Fruit fly (Drosophila melanogaster) whole organism, prepupa: ENCODE data around the gene path.

Source experiments
- Blimp-1 ChIP-seq: fragments of 200-800 bp; sonication (Bioruptor generic); optimal IDR thresholded peaks from 3 replicates; lab custom pipeline; 2017; ENCODE audit warnings: missing biosample characterization, missing genetic modification characterization, mild to moderate bottlenecking, moderate library complexity, missing genetic modification reagents
- CG10631 ChIP-seq: fragments of 200-800 bp; sonication (Bioruptor generic); optimal IDR thresholded peaks from 2 replicates; lab custom pipeline; 2016; ENCODE audit warnings: missing biosample characterization, missing genetic modification characterization
- CG10669 ChIP-seq: fragments of 200-800 bp; sonication (Bioruptor generic); optimal IDR thresholded peaks from 3 replicates; lab custom pipeline; 2018; ENCODE audit warnings: missing biosample characterization, mild to moderate bottlenecking, missing genetic modification characterization, moderate library complexity
- CG11762 ChIP-seq: fragments of 200-800 bp; sonication (Bioruptor generic); optimal IDR thresholded peaks from 3 replicates; lab custom pipeline; 2016; ENCODE audit warnings: missing biosample characterization, missing genetic modification characterization; ENCODE audit not compliant: insufficient read depth
- CG11902 ChIP-seq: fragments of 200-800 bp; sonication (Bioruptor generic); optimal IDR thresholded peaks from 3 replicates; lab custom pipeline; 2016; ENCODE audit warnings: missing biosample characterization, missing genetic modification characterization
- CG15336 ChIP-seq: fragments of 200-800 bp; sonication (Bioruptor generic); IDR thresholded peaks from 2 replicates; pipeline ENCODE4 v1.3.6; 2022; ENCODE audit warnings: missing biosample characterization, missing genetic modification characterization
- CG1621 ChIP-seq: fragments of 200-800 bp; sonication (Bioruptor generic); optimal IDR thresholded peaks from 3 replicates; lab custom pipeline; 2018; ENCODE audit warnings: missing biosample characterization, mild to moderate bottlenecking, missing genetic modification characterization
- CG16779 ChIP-seq: fragments of 200-800 bp; sonication (Bioruptor generic); optimal IDR thresholded peaks from 3 replicates; lab custom pipeline; 2017; ENCODE audit warnings: missing biosample characterization, mild to moderate bottlenecking, missing genetic modification characterization
- CG3032 ChIP-seq: fragments of 200-800 bp; optimal IDR thresholded peaks from 2 replicates; lab custom pipeline; 2019; ENCODE audit warnings: missing biosample characterization, mild to moderate bottlenecking, missing genetic modification characterization, moderate library complexity
- CG3919 ChIP-seq: fragments of 200-800 bp; sonication (Bioruptor generic); optimal IDR thresholded peaks from 3 replicates; lab custom pipeline; 2016; ENCODE audit warnings: missing biosample characterization, missing genetic modification characterization
- CG4318 ChIP-seq: fragments of 200-800 bp; sonication (Bioruptor generic); optimal IDR thresholded peaks from 3 replicates; lab custom pipeline; 2017; ENCODE audit warnings: missing biosample characterization, mild to moderate bottlenecking, missing genetic modification characterization
- CG6276 ChIP-seq: fragments of 200-800 bp; sonication (Bioruptor generic); optimal IDR thresholded peaks from 2 replicates; lab custom pipeline; 2017; ENCODE audit warnings: missing biosample characterization, mild to moderate bottlenecking, missing genetic modification characterization
- CG6792 ChIP-seq: fragments of 200-800 bp; sonication (Bioruptor generic); optimal IDR thresholded peaks from 3 replicates; lab custom pipeline; 2016; ENCODE audit warnings: missing biosample characterization, missing genetic modification characterization
- CG6808 ChIP-seq: fragments of 200-800 bp; sonication (Bioruptor generic); optimal IDR thresholded peaks from 3 replicates; lab custom pipeline; 2017; ENCODE audit warnings: missing biosample characterization, missing genetic modification characterization, mild to moderate bottlenecking, moderate library complexity, missing genetic modification reagents
- CG6854 ChIP-seq: fragments of 200-800 bp; sonication (Bioruptor generic); optimal IDR thresholded peaks from 2 replicates; lab custom pipeline; 2017; ENCODE audit warnings: missing biosample characterization, mild to moderate bottlenecking, missing genetic modification characterization
- CG7368 ChIP-seq: fragments of 200-800 bp; sonication (Bioruptor generic); optimal IDR thresholded peaks from 3 replicates; lab custom pipeline; 2016; ENCODE audit warnings: missing biosample characterization, missing genetic modification characterization
- CG8119 ChIP-seq: fragments of 200-800 bp; sonication (Bioruptor generic); IDR thresholded peaks from 3 replicates; pipeline ENCODE4 v1.3.6; 2022; ENCODE audit warnings: missing biosample characterization, missing genetic modification characterization
- CG8632 ChIP-seq: fragments of 200-800 bp; sonication (Bioruptor generic); optimal IDR thresholded peaks from 3 replicates; lab custom pipeline; 2016; ENCODE audit warnings: missing biosample characterization, missing genetic modification characterization
- Eip75B ChIP-seq: fragments of 200-800 bp; sonication (Bioruptor generic); optimal IDR thresholded peaks from 3 replicates; lab custom pipeline; 2016; ENCODE audit warnings: missing biosample characterization, missing genetic modification characterization
- Eip78C ChIP-seq: fragments of 200-800 bp; sonication (Bioruptor generic); peaks from one replicate; lab custom pipeline; 2016; ENCODE audit warnings: missing biosample characterization, missing genetic modification characterization
- Ets96B ChIP-seq: fragments of 200-800 bp; optimal IDR thresholded peaks from 2 replicates; lab custom pipeline; 2019; ENCODE audit warnings: missing biosample characterization, mild to moderate bottlenecking, missing genetic modification characterization, moderate library complexity
- Gug ChIP-seq: fragments of 200-800 bp; sonication (Bioruptor generic); IDR thresholded peaks from 2 replicates; pipeline ENCODE4 v1.3.6; 2022; ENCODE audit warnings: missing biosample characterization, missing genetic modification characterization
- Hr39 ChIP-seq: fragments of 200-800 bp; sonication (Bioruptor generic); optimal IDR thresholded peaks from 2 replicates; lab custom pipeline; 2016; ENCODE audit warnings: missing biosample characterization, missing genetic modification characterization
- Hr4 ChIP-seq: fragments of 200-800 bp; sonication (Bioruptor generic); optimal IDR thresholded peaks from 3 replicates; lab custom pipeline; 2016; ENCODE audit warnings: missing biosample characterization, missing genetic modification characterization
- Lpt ChIP-seq: fragments of 200-800 bp; sonication (Bioruptor generic); optimal IDR thresholded peaks from 3 replicates; lab custom pipeline; 2016; ENCODE audit warnings: missing biosample characterization, missing genetic modification characterization
- Met ChIP-seq: fragments of 200-800 bp; sonication (Bioruptor generic); optimal IDR thresholded peaks from 3 replicates; lab custom pipeline; 2016; ENCODE audit warnings: missing biosample characterization, missing genetic modification characterization
- OdsH ChIP-seq: fragments of 200-800 bp; sonication (Bioruptor generic); optimal IDR thresholded peaks from 3 replicates; lab custom pipeline; 2016; ENCODE audit warnings: missing biosample characterization, missing genetic modification characterization
- Smox ChIP-seq: fragments of 200-800 bp; sonication (Bioruptor generic); optimal IDR thresholded peaks from 3 replicates; lab custom pipeline; 2016; ENCODE audit warnings: missing biosample characterization, missing genetic modification characterization
- Sox102F ChIP-seq: fragments of 200-800 bp; sonication (Bioruptor generic); optimal IDR thresholded peaks from 2 replicates; lab custom pipeline; 2016; ENCODE audit warnings: missing biosample characterization, mild to moderate bottlenecking, missing genetic modification characterization
- Sox14 ChIP-seq: fragments of 200-800 bp; sonication (Bioruptor generic); optimal IDR thresholded peaks from 3 replicates; lab custom pipeline; 2016; ENCODE audit warnings: missing biosample characterization, missing genetic modification characterization
- Sox15 ChIP-seq: fragments of 200-800 bp; sonication (Bioruptor generic); optimal IDR thresholded peaks from 3 replicates; lab custom pipeline; 2016; ENCODE audit warnings: missing biosample characterization, missing genetic modification characterization
- achi ChIP-seq: fragments of 200-800 bp; sonication (Bioruptor generic); optimal IDR thresholded peaks from 3 replicates; lab custom pipeline; 2016; ENCODE audit warnings: missing biosample characterization, missing genetic modification characterization
- acj6 ChIP-seq: fragments of 200-800 bp; sonication (Bioruptor generic); optimal IDR thresholded peaks from 3 replicates; lab custom pipeline; 2016; ENCODE audit warnings: missing biosample characterization, missing genetic modification characterization
- dac ChIP-seq: fragments of 200-800 bp; sonication (Bioruptor generic); optimal IDR thresholded peaks from 2 replicates; lab custom pipeline; 2017; ENCODE audit warnings: missing biosample characterization, mild to moderate bottlenecking, missing genetic modification characterization
- dsx ChIP-seq: fragments of 200-800 bp; optimal IDR thresholded peaks from 3 replicates; lab custom pipeline; 2019; ENCODE audit warnings: missing biosample characterization, mild to moderate bottlenecking, missing genetic modification characterization, moderate library complexity; ENCODE audit not compliant: poor library complexity, severe bottlenecking
- eg ChIP-seq: fragments of 200-800 bp; sonication (Bioruptor generic); IDR thresholded peaks from 3 replicates; pipeline ENCODE4 v1.3.6; 2022; ENCODE audit warnings: missing biosample characterization, missing genetic modification characterization
- fd85E ChIP-seq: fragments of 200-800 bp; sonication (Bioruptor generic); optimal IDR thresholded peaks from 3 replicates; lab custom pipeline; 2016; ENCODE audit warnings: missing biosample characterization, missing genetic modification characterization
- fkh ChIP-seq: fragments of 200-800 bp; sonication (Bioruptor generic); optimal IDR thresholded peaks from 3 replicates; lab custom pipeline; 2017; ENCODE audit warnings: missing biosample characterization, mild to moderate bottlenecking, missing genetic modification characterization, moderate library complexity
- net ChIP-seq: fragments of 200-800 bp; sonication (Bioruptor generic); optimal IDR thresholded peaks from 3 replicates; lab custom pipeline; 2016; ENCODE audit warnings: missing biosample characterization, missing genetic modification characterization
- pdm3 ChIP-seq: fragments of 200-800 bp; sonication (Bioruptor generic); optimal IDR thresholded peaks from 3 replicates; lab custom pipeline; 2016; ENCODE audit warnings: missing biosample characterization, missing genetic modification characterization
- salr ChIP-seq, 2 experiments: fragments of 200-800 bp; sonication (Bioruptor generic); optimal IDR thresholded peaks; 3 replicates each; lab custom pipeline; 2016 to 2018; ENCODE audit warnings: missing biosample characterization in 2 of 2, missing genetic modification characterization in 2 of 2, mild to moderate bottlenecking in 1 of 2
- ss ChIP-seq, 2 experiments: fragments of 200-800 bp; sonication (Bioruptor generic); optimal IDR thresholded peaks; 2 replicates in 1 of 2; 3 replicates in 1 of 2; lab custom pipeline; 2017 to 2018; ENCODE audit warnings: mild to moderate bottlenecking in 2 of 2, missing biosample characterization in 2 of 2, missing genetic modification characterization in 2 of 2, moderate library complexity in 1 of 2
- topi ChIP-seq: fragments of 200-800 bp; sonication (Bioruptor generic); optimal IDR thresholded peaks from 3 replicates; lab custom pipeline; 2016; ENCODE audit warnings: missing biosample characterization, missing genetic modification characterization
- vri ChIP-seq: fragments of 200-800 bp; sonication (Bioruptor generic); optimal IDR thresholded peaks from 3 replicates; lab custom pipeline; 2016; ENCODE audit warnings: missing biosample characterization, mild to moderate bottlenecking, missing genetic modification characterization

path gene

dm6 chr3L:9511287-9512256, 6.4 kb upstream of the path start, which contains the start of gene RpS9:
TSS of gene RpS9 (minus strand) at chr3L:9511531.
- TF ChIP-seq net (GFP tag; lab: Kevin White, UChicago) (peak; percentile 19), eg (peak; percentile 44; the same call in 1 of the 3 replicates), CG1621 (peak; percentile 30), CG11762 (GFP tag; lab: Kevin White, UChicago) (no peak), CG6854 (GFP tag; lab: Kevin White, UChicago) (peak; percentile 83), OdsH (GFP tag; lab: Kevin White, UChicago) (peak; percentile 8), CG15336 (GFP tag; lab: Robert Waterston, UW) (peak; percentile 36; the same call in 1 of the 2 replicates), CG11902 (GFP tag; lab: Kevin White, UChicago) (no peak), Smox (GFP tag; lab: Kevin White, UChicago) (peak; percentile 21), CG6808 (peak; percentile 50), Hr39 (GFP tag; lab: Kevin White, UChicago) (no peak), CG3919 (GFP tag; lab: Kevin White, UChicago) (peak; percentile 49), Lpt (GFP tag; lab: Kevin White, UChicago) (no peak), pdm3 (peak; percentile 0), topi (GFP tag; lab: Kevin White, UChicago) (peak; percentile 19), Eip78C (peak; percentile 75), Eip75B (GFP tag; lab: Kevin White, UChicago) (peak; percentile 5), ss (GFP tag; optimal IDR thresholded peaks at IDR 0.05; lab: Kevin White, UChicago) (peak; percentile 56 to 61), CG10631 (no peak), Sox102F (peak; percentile 34), dsx (GFP tag; lab: Kevin White, UChicago) (peak; percentile 20), CG16779 (tag; lab: Kevin White, UChicago) (peak; percentile 21), CG3032 (peak; percentile 1), Met (GFP tag; lab: Kevin White, UChicago) (peak; percentile 26), salr (GFP tag; optimal IDR thresholded peaks at IDR 0.05; lab: Kevin White, UChicago) (peak in 1 of 2 experiments; percentile 13), Gug (GFP tag; lab: Robert Waterston, UW) (no peak)

dm6 chr3L:9509037-9509830, 4.1 kb upstream of the path start, which contains the start of gene CG3408:
TSS of gene CG3408 (minus strand) at chr3L:9509583.
- TF ChIP-seq Blimp-1 (GFP tag; lab: Kevin White, UChicago) (no peak), pdm3 (no peak), CG8119 (GFP tag; lab: Robert Waterston, UW) (no peak), CG6808 (peak; percentile 31), CG10669 (no peak), net (GFP tag; lab: Kevin White, UChicago) (no peak), CG6854 (GFP tag; lab: Kevin White, UChicago) (no peak), Sox14 (GFP tag; lab: Kevin White, UChicago) (peak; percentile 15), CG1621 (peak; percentile 1), Sox15 (GFP tag; lab: Kevin White, UChicago) (no peak), achi (GFP tag; lab: Kevin White, UChicago) (no peak), CG6792 (no peak), Hr4 (GFP tag; lab: Kevin White, UChicago) (no peak), fkh (GFP tag; lab: Kevin White, UChicago) (peak; percentile 82), CG8632 (GFP tag; lab: Kevin White, UChicago) (no peak), CG3032 (no peak), fd85E (GFP tag; lab: Kevin White, UChicago) (no peak), CG10631 (no peak), acj6 (GFP tag; lab: Kevin White, UChicago) (no peak), Hr39 (GFP tag; lab: Kevin White, UChicago) (no peak), ss (GFP tag; optimal IDR thresholded peaks at IDR 0.05; lab: Kevin White, UChicago) (peak; percentile 2 to 50), CG6276 (peak; percentile 26), CG7368 (GFP tag; lab: Kevin White, UChicago) (no peak), topi (GFP tag; lab: Kevin White, UChicago) (peak; percentile 23), CG16779 (tag; lab: Kevin White, UChicago) (peak; percentile 27), Eip78C (peak; percentile 79), dac (GFP tag; lab: Kevin White, UChicago) (no peak), Sox102F (no peak), vri (no peak), CG4318 (GFP tag; lab: Kevin White, UChicago) (no peak), Ets96B (tag; lab: Kevin White, UChicago) (no peak), Met (GFP tag; lab: Kevin White, UChicago) (peak; percentile 4)
